Worm (Caenorhabditis elegans): ENCODE data around the gene oig-4.

The oig-4 gene

ce11 chrII:7628640-7629039, 15.3 kb downstream of the oig-4 start:
- TF ChIP-seq skn-1 (tag; optimal IDR thresholded peaks at IDR 0.05), result no peak
- no peak for TF ChIP-seq ceh-16 (tag; optimal IDR thresholded peaks at IDR 0.05)
- peak; percentile 20 for TF ChIP-seq nhr-25 (tag; optimal IDR thresholded peaks at IDR 0.05)
- peak; percentile 5 for TF ChIP-seq nhr-43 (tag; optimal IDR thresholded peaks at IDR 0.05; ENCODE audit: poor library complexity, severe bottlenecking)
- no peak for TF ChIP-seq sea-2 (GFP tag; optimal IDR thresholded peaks at IDR 0.05)
- no peak for TF ChIP-seq tbx-2 (tag; optimal IDR thresholded peaks at IDR 0.05)
- TF ChIP-seq lin-15B (tag; optimal IDR thresholded peaks at IDR 0.05), result no peak

- TF ChIP-seq elt-3 (tag; optimal IDR thresholded peaks at IDR 0.05) (no peak), ztf-4 (tag; optimal IDR thresholded peaks at IDR 0.05) (no peak), daf-12 (tag; optimal IDR thresholded peaks at IDR 0.05) (no peak), R02D3.7 (tag; optimal IDR thresholded peaks at IDR 0.05) (no peak), eor-1 (tag; optimal IDR thresholded peaks at IDR 0.05) (no peak), ZK546.5 (tag; optimal IDR thresholded peaks at IDR 0.05) (no peak), snpc-4 (tag; optimal IDR thresholded peaks at IDR 0.05) (no peak), egl-27 (tag; optimal IDR thresholded peaks at IDR 0.05) (no peak), nhr-12 (tag; optimal IDR thresholded peaks at IDR 0.05) (no peak), nhr-23 (tag; optimal IDR thresholded peaks at IDR 0.05) (no peak), elt-2 (tag; optimal IDR thresholded peaks at IDR 0.05) (no peak), fos-1 (tag; optimal IDR thresholded peaks at IDR 0.05) (no peak), unc-62 (GFP tag; optimal IDR thresholded peaks at IDR 0.05) (no peak), lin-15B (tag; optimal IDR thresholded peaks at IDR 0.05) (no peak), hmg-11 (tag; optimal IDR thresholded peaks at IDR 0.05) (no peak), mdl-1 (tag; optimal IDR thresholded peaks at IDR 0.05) (no peak), ztf-11 (tag; optimal IDR thresholded peaks at IDR 0.05) (no peak), nfya-1 (tag; optimal IDR thresholded peaks at IDR 0.05; ENCODE audit: insufficient read depth) (no peak)
Measured at ce11 chrII:7630052-7630451, 16.7 kb downstream of the oig-4 start.

ce11 chrII:7631171-7631570, 17.8 kb downstream of the oig-4 start:
- TF ChIP-seq egl-5 (tag; optimal IDR thresholded peaks at IDR 0.05), result no peak
- TF ChIP-seq nhr-77 (tag; optimal IDR thresholded peaks at IDR 0.05), result peak; percentile 15
- no peak for TF ChIP-seq sea-2 (GFP tag; optimal IDR thresholded peaks at IDR 0.05)
- no peak for TF ChIP-seq nfya-1 (tag; optimal IDR thresholded peaks at IDR 0.05; ENCODE audit: insufficient read depth)
- TF ChIP-seq daf-12 (tag; optimal IDR thresholded peaks at IDR 0.05), result no peak
- no peak for TF ChIP-seq nhr-11 (tag; optimal IDR thresholded peaks at IDR 0.05)
- TF ChIP-seq pha-4 (tag; optimal IDR thresholded peaks at IDR 0.05), result no peak
- TF ChIP-seq ceh-82 (tag; optimal IDR thresholded peaks at IDR 0.05), result no peak
- no peak for TF ChIP-seq egl-27 (tag; optimal IDR thresholded peaks at IDR 0.05)
- TF ChIP-seq elt-2 (tag; optimal IDR thresholded peaks at IDR 0.05), result no peak
- TF ChIP-seq lin-15B (tag; optimal IDR thresholded peaks at IDR 0.05), result peak; percentile 3
- no peak for TF ChIP-seq ztf-4 (tag; optimal IDR thresholded peaks at IDR 0.05)
- no peak for TF ChIP-seq ceh-9 (tag; optimal IDR thresholded peaks at IDR 0.05)
- peak; percentile 11 for TF ChIP-seq R02D3.7 (tag; optimal IDR thresholded peaks at IDR 0.05)
- TF ChIP-seq nhr-237 (tag; optimal IDR thresholded peaks at IDR 0.05), result no peak
- TF ChIP-seq ceh-28 (tag; optimal IDR thresholded peaks at IDR 0.05), result peak; percentile 27
- TF ChIP-seq nhr-23 (tag; optimal IDR thresholded peaks at IDR 0.05), result peak; percentile 90
- TF ChIP-seq unc-62 (GFP tag; optimal IDR thresholded peaks at IDR 0.05), result peak; percentile 52
- TF ChIP-seq ceh-16 (tag; optimal IDR thresholded peaks at IDR 0.05), result no peak
- TF ChIP-seq nhr-76 (tag; optimal IDR thresholded peaks at IDR 0.05), result no peak
- TF ChIP-seq nhr-25 (tag; optimal IDR thresholded peaks at IDR 0.05), result peak; percentile 63
- no peak for TF ChIP-seq nhr-67 (tag; optimal IDR thresholded peaks at IDR 0.05)
- TF ChIP-seq nhr-12 (tag; optimal IDR thresholded peaks at IDR 0.05), result no peak
- no peak for TF ChIP-seq snpc-4 (tag; optimal IDR thresholded peaks at IDR 0.05)
- no peak for TF ChIP-seq hmg-11 (tag; optimal IDR thresholded peaks at IDR 0.05)
- TF ChIP-seq eor-1 (tag; optimal IDR thresholded peaks at IDR 0.05), result no peak
- TF ChIP-seq unc-39 (tag; optimal IDR thresholded peaks at IDR 0.05), result no peak
- TF ChIP-seq ZK546.5 (tag; optimal IDR thresholded peaks at IDR 0.05), result no peak
- TF ChIP-seq aly-2 (tag; optimal IDR thresholded peaks at IDR 0.05), result no peak
- no peak for TF ChIP-seq mdl-1 (tag; optimal IDR thresholded peaks at IDR 0.05)
- no peak for TF ChIP-seq fos-1 (tag; optimal IDR thresholded peaks at IDR 0.05)
- no peak for TF ChIP-seq ama-1 (optimal IDR thresholded peaks at IDR 0.05)
- TF ChIP-seq fkh-2 (tag; optimal IDR thresholded peaks at IDR 0.05), result no peak
- TF ChIP-seq elt-3 (tag; optimal IDR thresholded peaks at IDR 0.05), result peak in 2 of 3 experiments; percentile 35 to 95
- peak; percentile 88 for TF ChIP-seq nhr-43 (tag; optimal IDR thresholded peaks at IDR 0.05; ENCODE audit: poor library complexity, severe bottlenecking)
